Worm (Caenorhabditis elegans): ENCODE data around the gene sel-11.

The sel-11 gene

ce11 chrV:11764373-11764954 is 2.7 kb upstream of the sel-11 start, which contains the start of the genes F55A11.1 and syx-5 (continued):
- TF ChIP-seq F10B5.3 (tag; optimal IDR thresholded peaks at IDR 0.05) (peak; percentile 78), ZK337.2 (GFP tag; IDR thresholded peaks at IDR 0.05) (no peak), egl-27 (tag; optimal IDR thresholded peaks at IDR 0.05) (no peak), hlh-30 (tag; optimal IDR thresholded peaks at IDR 0.05; ENCODE audit: insufficient read depth) (peak; percentile 78), nhr-111 (GFP tag; optimal IDR thresholded peaks at IDR 0.05) (no peak), zip-2 (tag; optimal IDR thresholded peaks at IDR 0.05) (peak; percentile 33), dve-1 (tag; optimal IDR thresholded peaks at IDR 0.05; ENCODE audit: insufficient read depth) (peak; percentile 85), nhr-237 (tag; optimal IDR thresholded peaks at IDR 0.05) (no peak), T26A8.4 (GFP tag; IDR thresholded peaks at IDR 0.05) (peak; percentile 85), F44E2.7 (GFP tag; IDR thresholded peaks at IDR 0.05) (no peak), zag-1 (tag; optimal IDR thresholded peaks at IDR 0.05) (no peak), vab-7 (GFP tag; IDR thresholded peaks at IDR 0.05) (peak; percentile 32; the same call in 1 of the 2 replicates), nhr-6 (tag; optimal IDR thresholded peaks at IDR 0.05) (peak; percentile 59), spr-1 (tag; optimal IDR thresholded peaks at IDR 0.05) (peak; percentile 90), R02D3.7 (tag; optimal IDR thresholded peaks at IDR 0.05) (peak; percentile 84), F49E8.2 (tag; optimal IDR thresholded peaks at IDR 0.05; ENCODE audit: borderline replicate concordance) (peak; percentile 9), nhr-48 (tag; optimal IDR thresholded peaks at IDR 0.05) (peak; percentile 87), ama-1 (optimal IDR thresholded peaks at IDR 0.05) (no peak), mes-2 (tag; optimal IDR thresholded peaks at IDR 0.05; ENCODE audit: poor library complexity, severe bottlenecking) (peak; percentile 57), sdz-12 (GFP tag; optimal IDR thresholded peaks at IDR 0.05) (no peak), daf-12 (tag; optimal IDR thresholded peaks at IDR 0.05) (no peak), snpc-4 (tag; optimal IDR thresholded peaks at IDR 0.05) (no peak), saeg-2 (GFP tag; IDR thresholded peaks at IDR 0.05) (peak; percentile 69; the same call in 1 of the 2 replicates), zfp-3 (GFP tag; conservative IDR thresholded peaks at IDR 0.05) (peak; percentile 71; the same call in 1 of the 2 replicates), hmg-1.1 (GFP tag; IDR thresholded peaks at IDR 0.05) (peak; percentile 95), lin-39 (tag; optimal IDR thresholded peaks at IDR 0.05) (no peak), Y75B8A.6 (GFP tag; IDR thresholded peaks at IDR 0.05) (no peak), mdl-1 (tag; optimal IDR thresholded peaks at IDR 0.05) (peak in 1 of 2 experiments; percentile 84), tra-1 (GFP tag; IDR thresholded peaks at IDR 0.05) (no peak), pha-4 (GFP tag; IDR thresholded peaks at IDR 0.05) (peak; percentile 57), pha-4 (tag; optimal IDR thresholded peaks at IDR 0.05) (no peak), nhr-28 (tag; optimal IDR thresholded peaks at IDR 0.05) (peak; percentile 43), daf-16 (GFP tag; optimal IDR thresholded peaks at IDR 0.05) (peak; percentile 50 to 89), daf-16 (tag; optimal IDR thresholded peaks at IDR 0.05) (peak; percentile 58), F26F4.8 (GFP tag; conservative IDR thresholded peaks at IDR 0.05) (no peak), D1046.2 (GFP tag; IDR thresholded peaks at IDR 0.05) (no peak), hif-1 (tag; optimal IDR thresholded peaks at IDR 0.05) (peak; percentile 22 to 63), pqm-1 (tag; optimal IDR thresholded peaks at IDR 0.05) (peak; percentile 7), ces-1 (GFP tag; optimal IDR thresholded peaks at IDR 0.05) (peak; percentile 16), daf-19 (GFP tag; conservative IDR thresholded peaks at IDR 0.05) (no peak), php-3 (GFP tag; IDR thresholded peaks at IDR 0.05) (peak; percentile 64), ceh-62 (tag; optimal IDR thresholded peaks at IDR 0.05) (no peak), T20F7.1 (GFP tag; optimal IDR thresholded peaks at IDR 0.05) (peak; percentile 87), nhr-25 (tag; optimal IDR thresholded peaks at IDR 0.05; ENCODE audit: borderline replicate concordance, insufficient read depth) (no peak), cey-2 (tag; optimal IDR thresholded peaks at IDR 0.05; ENCODE audit: borderline replicate concordance, insufficient read depth) (no peak), ctbp-1 (GFP tag; IDR thresholded peaks at IDR 0.05) (peak; percentile 81), skn-1 (tag; optimal IDR thresholded peaks at IDR 0.05) (no peak), lin-15B (tag; optimal IDR thresholded peaks at IDR 0.05) (no peak), Y105C5A.15 (GFP tag; IDR thresholded peaks at IDR 0.05) (no peak), Y5F2A.4 (GFP tag; optimal IDR thresholded peaks at IDR 0.05) (no peak)

Measured in whole organism, L4 larva.